Worm (Caenorhabditis elegans): ENCODE results near the gene ZC513.2.

ce11 chrV:8069637-8070036 lies 15.4 kb downstream of the ZC513.2 start, which contains the start of gene str-143:
- no peak for TF ChIP-seq tbx-2 (tag; optimal IDR thresholded peaks at IDR 0.05)
- TF ChIP-seq pqm-1 (tag; optimal IDR thresholded peaks at IDR 0.05) = no peak
- TF ChIP-seq ztf-4 (tag; optimal IDR thresholded peaks at IDR 0.05) = no peak
- TF ChIP-seq fos-1 (tag; optimal IDR thresholded peaks at IDR 0.05) = no peak
- no peak for TF ChIP-seq pax-3 (tag; optimal IDR thresholded peaks at IDR 0.05)
- no peak for TF ChIP-seq C34B4.2 (tag; optimal IDR thresholded peaks at IDR 0.05)
- TF ChIP-seq ceh-82 (tag; optimal IDR thresholded peaks at IDR 0.05) = no peak

All from whole organism, L1 larva.